Fruit fly (Drosophila melanogaster) whole organism, wandering third instar larva: ENCODE results near the gene UQCR-14.

Experiments
- CG9705 ChIP-seq: fragments of 200-800 bp; sonication (Bioruptor generic); optimal IDR thresholded peaks from 2 replicates; lab custom pipeline; 2018; ENCODE audit warnings: missing biosample characterization, mild to moderate bottlenecking, missing genetic modification characterization
- Dfd ChIP-seq: fragments of >200 bp; optimal IDR thresholded peaks from 2 replicates; lab custom pipeline; 2017; ENCODE audit warnings: missing biosample characterization, missing genetic modification characterization
- dl ChIP-seq, 2 experiments: fragments of 175-275, 200-275 bp in 1 of 2; fragments of 200-275 bp in 1 of 2; sonication (Bioruptor generic); optimal IDR thresholded peaks; lab custom pipeline; 2018; ENCODE audit warnings: mild to moderate bottlenecking in 2 of 2, missing biosample characterization in 2 of 2, missing genetic modification characterization in 2 of 2, moderate library complexity in 2 of 2; ENCODE audit not compliant: partially characterized antibody in 2 of 2, insufficient read depth in 1 of 2
- h ChIP-seq: fragments of 200-800 bp; sonication (Bioruptor generic); optimal IDR thresholded peaks from 3 replicates; lab custom pipeline; 2016; ENCODE audit warnings: missing biosample characterization, mild to moderate bottlenecking, missing genetic modification characterization
- pan ChIP-seq: fragments of >200 bp; optimal IDR thresholded peaks from 2 replicates; lab custom pipeline; 2017

- TF ChIP-seq dl (GFP tag; optimal IDR thresholded peaks at IDR 0.05; lab: Kevin White, UChicago; ENCODE audit: insufficient read depth in 1 of 2, partially characterized antibody in 2 of 2) (peak; percentile 21 to 35), Dfd (no peak), h (GFP tag; lab: Kevin White, UChicago) (peak; percentile 38), CG9705 (GFP tag; lab: Kevin White, UChicago) (no peak), pan (lab: Kevin White, UChicago) (no peak)
Measured at dm6 chrX:16318858-16319557, 32.9 kb downstream of the UQCR-14 start.
